Worm (Caenorhabditis elegans): ENCODE measurements around the gene itsn-1.

- TF ChIP-seq pqm-1 (tag; optimal IDR thresholded peaks at IDR 0.05) (no peak), nhr-11 (tag; optimal IDR thresholded peaks at IDR 0.05) (no peak)
Observed at ce11 chrIV:17093701-17094100, 25.8 kb upstream of the itsn-1 start, which contains the start of gene Y116A8C.29.
